Worm (Caenorhabditis elegans) whole organism, L2 larva: ENCODE results near the gene srp-8.

Experiments
- aly-2 ChIP-seq: fragments of 150-350 bp; optimal IDR thresholded peaks from 2 replicates; lab custom pipeline; 2014; ENCODE audit warnings: missing biosample characterization, missing genetic modification characterization
- ama-1 ChIP-seq: fragments of 150-350 bp; optimal IDR thresholded peaks from 2 replicates; lab custom pipeline; 2018; ENCODE audit warnings: inconsistent platforms
- blmp-1 ChIP-seq: sonication (generic microtip); optimal IDR thresholded peaks from 2 replicates; lab custom pipeline; 2017; ENCODE audit warnings: missing genetic modification characterization, mild to moderate bottlenecking, missing compliant biosample characterization, antibody characterized with exemption, moderate library complexity; ENCODE audit not compliant: insufficient read depth
- ceh-16 ChIP-seq: fragments of 150-350 bp; optimal IDR thresholded peaks from 2 replicates; lab custom pipeline; 2014; ENCODE audit warnings: missing biosample characterization, missing genetic modification characterization
- elt-1 ChIP-seq: fragments of 150-350 bp; optimal IDR thresholded peaks from 2 replicates; lab custom pipeline; 2014; ENCODE audit warnings: missing biosample characterization, missing genetic modification characterization
- fos-1 ChIP-seq: fragments of 150-350 bp; optimal IDR thresholded peaks from 2 replicates; lab custom pipeline; 2014; ENCODE audit warnings: missing biosample characterization, missing genetic modification characterization
- lin-39 ChIP-seq: fragments of 150-350 bp; optimal IDR thresholded peaks from 2 replicates; lab custom pipeline; 2014; ENCODE audit warnings: missing biosample characterization, missing genetic modification reagents, missing genetic modification characterization
- nhr-10 ChIP-seq: sonication (generic microtip); optimal IDR thresholded peaks from 2 replicates; lab custom pipeline; 2017; ENCODE audit warnings: missing biosample characterization, missing genetic modification characterization
- nhr-11 ChIP-seq: fragments of 150-350 bp; optimal IDR thresholded peaks from 2 replicates; lab custom pipeline; 2014; ENCODE audit warnings: missing biosample characterization, missing genetic modification characterization
- nhr-12 ChIP-seq: fragments of 150-350 bp; optimal IDR thresholded peaks from 2 replicates; lab custom pipeline; 2014; ENCODE audit warnings: missing biosample characterization, missing genetic modification characterization
- skn-1 ChIP-seq: sonication (generic microtip); optimal IDR thresholded peaks from 2 replicates; lab custom pipeline; 2017; ENCODE audit warnings: missing biosample characterization, missing genetic modification characterization

DNA sequence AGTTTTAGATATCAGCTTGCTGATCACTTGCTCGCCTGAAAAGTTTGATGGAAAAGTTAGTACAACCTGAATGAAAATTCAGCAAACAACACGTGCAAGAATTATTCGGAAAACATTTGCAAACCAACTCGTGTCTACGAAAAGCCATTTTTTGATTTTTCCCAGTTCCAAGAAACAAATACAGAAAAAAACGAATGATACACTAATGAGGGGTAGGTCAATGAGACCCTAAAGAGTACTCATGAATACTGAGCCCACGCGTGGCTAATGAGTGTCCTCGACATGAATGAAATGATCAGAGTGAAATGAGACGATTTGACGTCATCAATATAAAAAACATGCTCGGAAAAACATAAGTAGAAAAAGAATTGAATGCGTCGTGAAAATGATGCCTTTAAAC lies 28.5 kb downstream of the srp-8 start:
- TF ChIP-seq nhr-11 (tag; lab: Kevin White, UChicago): no peak
- TF ChIP-seq fos-1 (tag; lab: Kevin White, UChicago): no peak
- no peak for TF ChIP-seq ceh-16 (tag; lab: Kevin White, UChicago)
- TF ChIP-seq ama-1 (lab: Kevin White, UChicago): no peak
- no peak for TF ChIP-seq aly-2 (tag; lab: Kevin White, UChicago)
- TF ChIP-seq elt-1 (tag; lab: Kevin White, UChicago): no peak
- TF ChIP-seq nhr-10 (tag; lab: Kevin White, UChicago): no peak
- no peak for TF ChIP-seq nhr-12 (tag; lab: Kevin White, UChicago)
- no peak for TF ChIP-seq blmp-1 (tag; lab: Kevin White, UChicago)
- TF ChIP-seq skn-1 (tag; lab: Kevin White, UChicago): no peak
- no peak for TF ChIP-seq lin-39
